Fruit fly (Drosophila melanogaster): Measurements from ENCODE around the gene CG9372.

DNA sequence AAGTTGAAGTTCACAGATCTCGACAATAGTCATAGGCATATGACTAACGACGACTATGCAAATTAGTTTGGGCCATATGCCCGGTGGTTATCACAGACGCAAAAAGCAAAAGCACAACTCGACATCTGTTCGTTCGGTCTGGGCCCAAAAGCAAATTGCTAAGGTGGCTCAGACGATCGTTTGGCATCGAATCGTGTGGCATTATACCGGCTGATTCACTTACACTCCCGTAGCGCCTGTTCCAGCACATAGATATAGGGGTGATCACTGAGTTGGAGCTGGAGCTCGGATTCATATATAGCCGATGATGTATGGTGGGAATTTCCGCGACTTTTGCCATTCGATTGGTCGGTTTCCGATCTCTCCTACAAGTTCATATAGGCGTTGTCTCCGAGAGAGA, 39.9 kb upstream of the CG9372 start:
- TF ChIP-seq CTCF (optimal IDR thresholded peaks at IDR 0.05) (no peak), CG8478 (optimal IDR thresholded peaks at IDR 0.05) (no peak)

All from S2 (cell line).